Fruit fly (Drosophila melanogaster) whole organism, embryonic: ENCODE results near the gene esc.

Experiments used
- Ada2b ChIP-seq: fragments of 200-800 bp; sonication (Bioruptor generic); IDR thresholded peaks from 2 replicates; pipeline ENCODE4 v1.3.6; 2022; ENCODE audit warnings: missing biosample characterization, missing genetic modification characterization
- Antp ChIP-seq: fragments of 200-800 bp; sonication (Bioruptor generic); optimal IDR thresholded peaks from 3 replicates; lab custom pipeline; 2016; ENCODE audit warnings: missing biosample characterization, missing genetic modification characterization
- BEAF-32 ChIP-seq: fragments of 200-800 bp; sonication (Bioruptor generic); optimal IDR thresholded peaks from 3 replicates; lab custom pipeline; 2017; ENCODE audit warnings: missing biosample characterization, missing genetic modification characterization, mild to moderate bottlenecking, moderate library complexity, missing genetic modification reagents
- CG10209 ChIP-seq: fragments of 200-800 bp; sonication (Bioruptor generic); optimal IDR thresholded peaks from 3 replicates; lab custom pipeline; 2017; ENCODE audit warnings: missing biosample characterization, mild to moderate bottlenecking, missing genetic modification characterization, missing genetic modification reagents
- CG12744 ChIP-seq: fragments of 200-800 bp; sonication (Bioruptor generic); optimal IDR thresholded peaks from 2 replicates; lab custom pipeline; 2016; ENCODE audit warnings: missing biosample characterization, missing genetic modification characterization
- CG12769 ChIP-seq: fragments of 200-800 bp; sonication (Bioruptor generic); optimal IDR thresholded peaks from 2 replicates; lab custom pipeline; 2019; ENCODE audit warnings: missing biosample characterization, mild to moderate bottlenecking, missing genetic modification characterization, moderate library complexity
- CG12942 ChIP-seq: fragments of 200-800 bp; sonication (Bioruptor generic); optimal IDR thresholded peaks from 3 replicates; lab custom pipeline; 2016; ENCODE audit warnings: missing biosample characterization, missing genetic modification characterization
- CG14710 ChIP-seq: fragments of 200-800 bp; sonication (Bioruptor generic); optimal IDR thresholded peaks from 3 replicates; lab custom pipeline; 2019; ENCODE audit warnings: missing biosample characterization, mild to moderate bottlenecking, missing genetic modification characterization, moderate library complexity
- CG15514 ChIP-seq: fragments of 200-800 bp; sonication (Bioruptor generic); optimal IDR thresholded peaks from 3 replicates; lab custom pipeline; 2017; ENCODE audit warnings: missing biosample characterization, missing genetic modification characterization, mild to moderate bottlenecking, moderate library complexity, missing genetic modification reagents
- CG17186 ChIP-seq: fragments of 200-800 bp; sonication (Bioruptor generic); optimal IDR thresholded peaks from 3 replicates; lab custom pipeline; 2017; ENCODE audit warnings: missing biosample characterization, missing genetic modification reagents, missing genetic modification characterization
- CG17612 ChIP-seq: fragments of 200-800 bp; sonication (Bioruptor generic); IDR thresholded peaks from 2 replicates; pipeline ENCODE4 v1.3.6; 2022; ENCODE audit warnings: missing biosample characterization, missing genetic modification characterization
- CG17802 ChIP-seq: fragments of 200-800 bp; sonication (Bioruptor generic); optimal IDR thresholded peaks from 2 replicates; lab custom pipeline; 2018; ENCODE audit warnings: missing biosample characterization, mild to moderate bottlenecking, missing genetic modification characterization, moderate library complexity
- CG18011 ChIP-seq: fragments of 200-800 bp; sonication (Bioruptor generic); optimal IDR thresholded peaks from 2 replicates; lab custom pipeline; 2017; ENCODE audit warnings: missing biosample characterization, missing genetic modification characterization, mild to moderate bottlenecking, moderate library complexity, missing genotype
- CG30431 ChIP-seq: fragments of 200-800 bp; sonication (Bioruptor generic); optimal IDR thresholded peaks from 2 replicates; lab custom pipeline; 2017; ENCODE audit warnings: missing biosample characterization, missing genetic modification characterization
- CG31365 ChIP-seq: fragments of 200-800 bp; sonication (Bioruptor generic); optimal IDR thresholded peaks from 2 replicates; lab custom pipeline; 2018; ENCODE audit warnings: missing biosample characterization, mild to moderate bottlenecking, missing genetic modification characterization
- CG3163 ChIP-seq: fragments of 200-800 bp; sonication (Bioruptor generic); optimal IDR thresholded peaks from 3 replicates; lab custom pipeline; 2016; ENCODE audit warnings: missing biosample characterization, missing genetic modification characterization
- CG34224 ChIP-seq: fragments of 200-800 bp; sonication (Bioruptor generic); IDR thresholded peaks from 3 replicates; pipeline ENCODE4 v1.3.6; 2022; ENCODE audit warnings: missing biosample characterization, missing genetic modification characterization; ENCODE audit not compliant: partially characterized antibody
- CG7556 ChIP-seq: fragments of 200-800 bp; sonication (Bioruptor generic); optimal IDR thresholded peaks from 2 replicates; lab custom pipeline; 2017; ENCODE audit warnings: missing biosample characterization, mild to moderate bottlenecking, missing genetic modification characterization
- CG7786 ChIP-seq: fragments of 200-800 bp; sonication (Bioruptor generic); optimal IDR thresholded peaks from 2 replicates; lab custom pipeline; 2016; ENCODE audit warnings: missing biosample characterization, missing genetic modification characterization
- CG8089 ChIP-seq: fragments of 200-800 bp; sonication (Bioruptor generic); optimal IDR thresholded peaks from 3 replicates; lab custom pipeline; 2016; ENCODE audit warnings: missing biosample characterization, missing genetic modification characterization
- CG8944 ChIP-seq: fragments of 200-800 bp; sonication (Bioruptor generic); optimal IDR thresholded peaks from 3 replicates; lab custom pipeline; 2016; ENCODE audit warnings: missing biosample characterization, missing genetic modification characterization
- CrebB ChIP-seq: fragments of 200-800 bp; sonication (Bioruptor generic); optimal IDR thresholded peaks from 3 replicates; lab custom pipeline; 2018; ENCODE audit warnings: missing biosample characterization, mild to moderate bottlenecking, missing genetic modification characterization
- D ChIP-seq, 2 experiments: fragments of 200-800 bp in 1 of 2; fragments of >200 bp in 1 of 2; sonication (Bioruptor generic) in 1 of 2; optimal IDR thresholded peaks; 2 replicates in 1 of 2; 3 replicates in 1 of 2; lab custom pipeline; 2017; ENCODE audit warnings: mild to moderate bottlenecking in 1 of 2, missing biosample characterization in 1 of 2, missing genetic modification characterization in 1 of 2, missing genetic modification reagents in 1 of 2
- Doc2 ChIP-seq: fragments of 200-800 bp; sonication (Bioruptor generic); IDR thresholded peaks from 2 replicates; pipeline ENCODE4 v1.3.6; 2022; ENCODE audit warnings: missing biosample characterization, missing genetic modification characterization
- Dref ChIP-seq: fragments of 200-800 bp; sonication (Bioruptor generic); IDR thresholded peaks from 2 replicates; pipeline ENCODE4 v1.3.6; 2022; ENCODE audit warnings: missing biosample characterization, missing genetic modification characterization
- E2f1 ChIP-seq: fragments of 200-800 bp; sonication (Bioruptor generic); IDR thresholded peaks from 2 replicates; pipeline ENCODE4 v1.3.6; 2022; ENCODE audit warnings: missing biosample characterization, missing genetic modification characterization
- HmgZ ChIP-seq: fragments of 200-800 bp; sonication (Bioruptor generic); optimal IDR thresholded peaks from 2 replicates; lab custom pipeline; 2018; ENCODE audit warnings: missing biosample characterization, mild to moderate bottlenecking, missing genetic modification characterization
- Lhr ChIP-seq: fragments of 200-800 bp; sonication (Bioruptor generic); optimal IDR thresholded peaks from 3 replicates; lab custom pipeline; 2017; ENCODE audit warnings: mild to moderate bottlenecking, missing biosample characterization, missing genetic modification reagents, missing genetic modification characterization
- MTF-1 ChIP-seq: fragments of 200-800 bp; sonication (Bioruptor generic); optimal IDR thresholded peaks from 2 replicates; lab custom pipeline; 2018; ENCODE audit warnings: missing biosample characterization, mild to moderate bottlenecking, missing genetic modification characterization, borderline replicate concordance
- Myb ChIP-seq: fragments of 200-800 bp; sonication (Bioruptor generic); optimal IDR thresholded peaks from 2 replicates; lab custom pipeline; 2016; ENCODE audit warnings: missing biosample characterization, missing genetic modification characterization
- NFAT ChIP-seq: fragments of 200-800 bp; sonication (Bioruptor generic); IDR thresholded peaks from 2 replicates; pipeline ENCODE4 v1.3.6; 2022; ENCODE audit warnings: missing biosample characterization, missing genetic modification characterization
- NK7.1 ChIP-seq: fragments of 200-800 bp; sonication (Bioruptor generic); optimal IDR thresholded peaks from 3 replicates; lab custom pipeline; 2016; ENCODE audit warnings: missing biosample characterization, missing genetic modification characterization
- Neu2 ChIP-seq: fragments of 200-800 bp; sonication (Bioruptor generic); optimal IDR thresholded peaks from 3 replicates; lab custom pipeline; 2016; ENCODE audit warnings: missing biosample characterization, missing genetic modification characterization, borderline replicate concordance
- Oaz ChIP-seq: fragments of 200-800 bp; sonication (Bioruptor generic); IDR thresholded peaks from 2 replicates; pipeline ENCODE4 v1.3.6; 2022; ENCODE audit warnings: missing biosample characterization, missing genetic modification characterization
- Scr ChIP-seq: fragments of 200-800 bp; sonication (Bioruptor generic); IDR thresholded peaks from 2 replicates; pipeline ENCODE4 v1.3.6; 2022; ENCODE audit warnings: missing biosample characterization, missing genetic modification characterization; ENCODE audit not compliant: partially characterized antibody
- Sin3A ChIP-seq: fragments of >200 bp; optimal IDR thresholded peaks from 2 replicates; lab custom pipeline; 2018
- Six4 ChIP-seq: fragments of 200-800 bp; sonication (Bioruptor generic); optimal IDR thresholded peaks from 2 replicates; lab custom pipeline; 2016; ENCODE audit warnings: missing biosample characterization, missing genetic modification characterization
- abd-A ChIP-seq: fragments of 200-800 bp; sonication (Bioruptor generic); optimal IDR thresholded peaks from 3 replicates; lab custom pipeline; 2019; ENCODE audit warnings: missing biosample characterization, mild to moderate bottlenecking, missing genetic modification characterization, moderate library complexity
- bcd ChIP-seq: fragments of 200-800 bp; sonication (Bioruptor generic); optimal IDR thresholded peaks from 2 replicates; lab custom pipeline; 2017; ENCODE audit warnings: missing biosample characterization, mild to moderate bottlenecking, missing genetic modification characterization
- exex ChIP-seq: fragments of 200-800 bp; sonication (Bioruptor generic); optimal IDR thresholded peaks from 4 replicates; lab custom pipeline; 2018; ENCODE audit warnings: missing biosample characterization, mild to moderate bottlenecking, missing genetic modification characterization, moderate library complexity
- ftz-f1 ChIP-seq: fragments of 200-800 bp; sonication (Bioruptor generic); optimal IDR thresholded peaks from 2 replicates; lab custom pipeline; 2016; ENCODE audit warnings: missing biosample characterization, missing genetic modification characterization
- gfzf ChIP-seq: fragments of 200-800 bp; sonication (Bioruptor generic); optimal IDR thresholded peaks from 2 replicates; lab custom pipeline; 2016; ENCODE audit warnings: missing biosample characterization, mild to moderate bottlenecking, missing genetic modification characterization, moderate library complexity
- insv ChIP-seq, 2 experiments: fragments of 200-800 bp; sonication (Bioruptor generic); optimal IDR thresholded peaks; 3 replicates each; lab custom pipeline; 2016 to 2018; ENCODE audit warnings: missing biosample characterization in 2 of 2, missing genetic modification characterization in 2 of 2
- nerfin-1 ChIP-seq: fragments of 200-800 bp; sonication (Bioruptor generic); optimal IDR thresholded peaks from 3 replicates; lab custom pipeline; 2019; ENCODE audit warnings: missing biosample characterization, mild to moderate bottlenecking, missing genetic modification characterization, moderate library complexity
- nmo ChIP-seq: fragments of 200-800 bp; sonication (Bioruptor generic); optimal IDR thresholded peaks from 2 replicates; lab custom pipeline; 2018; ENCODE audit warnings: missing biosample characterization, mild to moderate bottlenecking, missing genetic modification characterization, moderate library complexity
- otp ChIP-seq: fragments of 200-800 bp; sonication (Bioruptor generic); IDR thresholded peaks from 3 replicates; pipeline ENCODE4, ENCODE4 v1.3.6; 2022; ENCODE audit warnings: missing biosample characterization, missing genetic modification characterization
- schlank ChIP-seq: fragments of 200-800 bp; sonication (Bioruptor generic); optimal IDR thresholded peaks from 2 replicates; lab custom pipeline; 2018; ENCODE audit warnings: missing biosample characterization, mild to moderate bottlenecking, missing genetic modification characterization
- shn ChIP-seq: fragments of 200-800 bp; sonication (Bioruptor generic); optimal IDR thresholded peaks from 3 replicates; lab custom pipeline; 2016; ENCODE audit warnings: missing biosample characterization, missing genetic modification characterization
- slou ChIP-seq: fragments of 200-800 bp; sonication (Bioruptor generic); optimal IDR thresholded peaks from 3 replicates; lab custom pipeline; 2016; ENCODE audit warnings: missing biosample characterization, missing genetic modification characterization
- tgo ChIP-seq: fragments of 200-800 bp; sonication (Bioruptor generic); IDR thresholded peaks from 3 replicates; pipeline ENCODE4 v1.3.6; 2022; ENCODE audit warnings: missing biosample characterization, missing genetic modification characterization

Gene esc

dm6 chr2L:11829277-11829676 is at the start of gene esc (continued):
- TF ChIP-seq CG31365 (tag; lab: Kevin White, UChicago) (no peak), bcd (peak; percentile 26), Scr (GFP tag; lab: Robert Waterston, UW) (no peak; the same call in 1 of the 2 replicates), Dref (GFP tag; lab: Robert Waterston, UW) (peak; percentile 50), tgo (GFP tag; lab: Robert Waterston, UW) (no peak), Doc2 (GFP tag; lab: Robert Waterston, UW) (no peak), CG12769 (tag; lab: Kevin White, UChicago) (no peak), CG30431 (GFP tag; lab: Kevin White, UChicago) (no peak), CG34224 (peak; percentile 36; the same call in 1 of the 3 replicates), CG3163 (GFP tag; lab: Kevin White, UChicago) (peak; percentile 13), CG17612 (no peak), NK7.1 (GFP tag; lab: Kevin White, UChicago) (no peak), CG8944 (GFP tag; lab: Kevin White, UChicago) (peak; percentile 37), insv (GFP tag; optimal IDR thresholded peaks at IDR 0.05; lab: Kevin White, UChicago) (no peak), CG18011 (GFP tag; lab: Kevin White, UChicago) (peak; percentile 41), Six4 (GFP tag; lab: Kevin White, UChicago) (no peak), NFAT (GFP tag; lab: Robert Waterston, UW) (peak; percentile 4; the same call in 1 of the 2 replicates), Antp (peak; percentile 30), ftz-f1 (GFP tag; lab: Kevin White, UChicago) (peak; percentile 25), slou (GFP tag; lab: Kevin White, UChicago) (no peak), D (optimal IDR thresholded peaks at IDR 0.05; lab: Kevin White, UChicago) (no peak), D (GFP tag; optimal IDR thresholded peaks at IDR 0.05; lab: Kevin White, UChicago) (no peak), exex (tag; lab: Kevin White, UChicago) (no peak), CG17186 (peak; percentile 79), shn (GFP tag; lab: Kevin White, UChicago) (no peak), CG12744 (GFP tag; lab: Kevin White, UChicago) (peak; percentile 15), schlank (tag; lab: Kevin White, UChicago) (no peak), HmgZ (tag; lab: Kevin White, UChicago) (peak; percentile 77), CG12942 (GFP tag; lab: Kevin White, UChicago) (peak; percentile 29), Lhr (GFP tag; lab: Kevin White, UChicago) (peak; percentile 88), nmo (GFP tag; lab: Kevin White, UChicago) (peak; percentile 62), abd-A (no peak), CG10209 (peak; percentile 21), Ada2b (GFP tag; lab: Robert Waterston, UW) (no peak), CG15514 (peak; percentile 46), Sin3A (peak; percentile 72), CG8089 (GFP tag; lab: Kevin White, UChicago) (no peak), otp (no peak), CG14710 (tag; lab: Kevin White, UChicago) (peak; percentile 71), Myb (GFP tag; lab: Kevin White, UChicago) (peak; percentile 76), E2f1 (peak; percentile 69), Oaz (no peak), CG7556 (GFP tag; lab: Kevin White, UChicago) (no peak), CrebB (tag; lab: Kevin White, UChicago) (no peak), BEAF-32 (GFP tag; lab: Kevin White, UChicago) (peak; percentile 56), MTF-1 (GFP tag; lab: Kevin White, UChicago) (no peak), gfzf (peak; percentile 96), nerfin-1 (tag; lab: Kevin White, UChicago) (no peak), CG17802 (tag; lab: Kevin White, UChicago) (no peak), CG7786 (GFP tag; lab: Kevin White, UChicago) (peak; percentile 64), Neu2 (GFP tag; lab: Kevin White, UChicago) (no peak)
